Fruit fly (Drosophila melanogaster): ENCODE measurements around the gene CG42762.
A peak's percentile ranks its signal among the peaks of the same experiment; 100 is the strongest.

Gene CG42762

dm6 chr2L:8162307-8163024 lies 18.6 kb upstream of the CG42762 start, which contains the start of gene Acbp1 (continued):
- TF ChIP-seq tup (GFP tag; optimal IDR thresholded peaks at IDR 0.05) (peak; percentile 79), CG18599 (GFP tag; optimal IDR thresholded peaks at IDR 0.05) (peak; percentile 99), CG4328 (GFP tag; optimal IDR thresholded peaks at IDR 0.05) (peak; percentile 98), pita (GFP tag; optimal IDR thresholded peaks at IDR 0.05) (no peak), lab (GFP tag; optimal IDR thresholded peaks at IDR 0.05) (peak; percentile 99), Tbp (GFP tag; optimal IDR thresholded peaks at IDR 0.05) (no peak), CG14441 (GFP tag; IDR thresholded peaks at IDR 0.05) (peak; percentile 89), jigr1 (GFP tag; IDR thresholded peaks at IDR 0.05) (peak; percentile 57; the same call in 2 of the 3 replicates), CG11560 (tag; IDR thresholded peaks at IDR 0.05) (peak; percentile 80), CG31224 (GFP tag; IDR thresholded peaks at IDR 0.05) (peak; percentile 85), CG16815 (GFP tag; optimal IDR thresholded peaks at IDR 0.05) (peak; percentile 86), Hmx (GFP tag; optimal IDR thresholded peaks at IDR 0.05) (peak; percentile 90), en (GFP tag; optimal IDR thresholded peaks at IDR 0.05) (peak; percentile 92), CG7987 (GFP tag; optimal IDR thresholded peaks at IDR 0.05) (peak; percentile 93), Eip74EF (GFP tag; optimal IDR thresholded peaks at IDR 0.05) (peak in 1 of 2 experiments; percentile 99), CG8388 (GFP tag; optimal IDR thresholded peaks at IDR 0.05) (peak; percentile 97), Nf-YC (tag; optimal IDR thresholded peaks at IDR 0.05) (peak; percentile 93), CG12659 (GFP tag; optimal IDR thresholded peaks at IDR 0.05) (peak; percentile 97), CG12299 (tag; optimal IDR thresholded peaks at IDR 0.05) (peak; percentile 99), tna (GFP tag; IDR thresholded peaks at IDR 0.05; ENCODE audit: partially characterized antibody) (peak; percentile 59; the same call in 1 of the 2 replicates), Atf-2 (GFP tag; optimal IDR thresholded peaks at IDR 0.05) (peak; percentile 91), danr (GFP tag; IDR thresholded peaks at IDR 0.05) (peak; percentile 78), Lim3 (GFP tag; IDR thresholded peaks at IDR 0.05) (peak; percentile 69), CG3281 (GFP tag; optimal IDR thresholded peaks at IDR 0.05) (peak; percentile 98), CG11696 (GFP tag; IDR thresholded peaks at IDR 0.05) (peak; percentile 77), CG9932 (GFP tag; IDR thresholded peaks at IDR 0.05) (peak; percentile 96), Fer3 (tag; optimal IDR thresholded peaks at IDR 0.05) (peak; percentile 97), CG14860 (GFP tag; IDR thresholded peaks at IDR 0.05; ENCODE audit: partially characterized antibody) (peak; percentile 74), CG17568 (GFP tag; optimal IDR thresholded peaks at IDR 0.05) (peak; percentile 98), sens (GFP tag) (peak; percentile 99), Meics (GFP tag; optimal IDR thresholded peaks at IDR 0.05) (peak; percentile 97), NFAT (GFP tag; IDR thresholded peaks at IDR 0.05) (peak; percentile 88), D19B (GFP tag; optimal IDR thresholded peaks at IDR 0.05) (peak; percentile 82), CG34422 (GFP tag; IDR thresholded peaks at IDR 0.05) (peak; percentile 93), sd (tag; optimal IDR thresholded peaks at IDR 0.05) (peak; percentile 93), Gug (GFP tag; IDR thresholded peaks at IDR 0.05) (peak; percentile 84), CG15479 (GFP tag; optimal IDR thresholded peaks at IDR 0.05) (peak; percentile 33), Adf1 (GFP tag; IDR thresholded peaks at IDR 0.05) (peak; percentile 75), Lpt (GFP tag; optimal IDR thresholded peaks at IDR 0.05) (no peak), Abd-B (GFP tag; optimal IDR thresholded peaks at IDR 0.05) (peak; percentile 91), lov (optimal IDR thresholded peaks at IDR 0.05) (no peak), lov (GFP tag; IDR thresholded peaks at IDR 0.05) (peak; percentile 76), CG12391 (tag; optimal IDR thresholded peaks at IDR 0.05) (peak; percentile 99), Dip2 (GFP tag; IDR thresholded peaks at IDR 0.05) (no peak), scrt (GFP tag; optimal IDR thresholded peaks at IDR 0.05) (peak; percentile 98), Bgb (GFP tag; IDR thresholded peaks at IDR 0.05; ENCODE audit: partially characterized antibody) (peak; percentile 83), CG6683 (GFP tag; optimal IDR thresholded peaks at IDR 0.05) (peak; percentile 94), CG13775 (GFP tag; optimal IDR thresholded peaks at IDR 0.05) (peak; percentile 97), CG14965 (GFP tag; optimal IDR thresholded peaks at IDR 0.05; ENCODE audit: borderline replicate concordance) (peak; percentile 75)
